Fruit fly (Drosophila melanogaster): ENCODE measurements around the gene tal-3A.

The tal-3A gene

DNA sequence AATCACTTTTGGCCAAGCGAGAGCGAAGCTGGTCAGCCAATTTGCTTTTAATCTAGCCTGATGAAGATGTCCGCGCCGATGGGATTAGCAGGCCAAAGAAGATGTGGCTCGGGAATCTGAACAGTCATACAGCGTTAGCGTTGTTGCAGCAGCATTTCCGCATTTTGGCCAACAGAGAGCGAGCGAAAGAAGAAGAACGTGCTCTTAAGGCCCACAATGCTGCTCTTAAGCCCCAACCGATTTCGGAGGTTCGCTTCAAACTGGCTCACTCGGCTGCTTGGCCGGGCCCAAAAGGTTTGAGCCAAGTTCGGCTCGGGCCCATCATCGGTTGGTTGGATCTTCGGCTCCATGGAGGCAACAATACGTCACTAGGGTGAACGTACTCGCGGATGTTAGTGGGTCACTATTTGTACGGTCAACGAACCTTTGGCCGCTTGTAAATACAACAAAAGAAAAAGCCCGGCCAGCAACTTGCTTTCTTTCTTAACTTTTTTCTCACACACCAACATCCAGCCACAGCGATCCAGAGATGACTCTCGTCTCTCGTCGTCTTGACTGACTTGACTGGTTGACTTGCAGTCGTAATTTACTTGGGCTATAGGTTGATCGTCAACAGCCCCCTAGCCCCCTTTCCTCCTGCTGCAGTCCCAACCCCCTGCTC is 23.2 kb upstream of the tal-3A start (continued):
- no peak for TF ChIP-seq CG6272 (GFP tag; IDR thresholded peaks at IDR 0.05)
- no peak for TF ChIP-seq schlank (tag; optimal IDR thresholded peaks at IDR 0.05)
- TF ChIP-seq dmrt99B (tag; optimal IDR thresholded peaks at IDR 0.05): no peak
- TF ChIP-seq bab2 (GFP tag; optimal IDR thresholded peaks at IDR 0.05): no peak
- TF ChIP-seq ac (GFP tag; optimal IDR thresholded peaks at IDR 0.05): no peak
- no peak for TF ChIP-seq slbo (GFP tag; IDR thresholded peaks at IDR 0.05)
- TF ChIP-seq CG1603 (tag; optimal IDR thresholded peaks at IDR 0.05): no peak
- peak; percentile 63 for TF ChIP-seq Med (GFP tag)
- no peak for TF ChIP-seq Nf-YB (GFP tag; optimal IDR thresholded peaks at IDR 0.05)
- TF ChIP-seq Meics (GFP tag; optimal IDR thresholded peaks at IDR 0.05): no peak
- peak; percentile 59; the same call in 1 of the 3 replicates for TF ChIP-seq z (GFP tag; IDR thresholded peaks at IDR 0.05)
- no peak for TF ChIP-seq wek (GFP tag; optimal IDR thresholded peaks at IDR 0.05)
- no peak for TF ChIP-seq CG12071 (GFP tag; optimal IDR thresholded peaks at IDR 0.05)
- TF ChIP-seq CG18262 (tag; optimal IDR thresholded peaks at IDR 0.05): no peak
- no peak for TF ChIP-seq CG4707 (GFP tag; optimal IDR thresholded peaks at IDR 0.05)
- no peak for TF ChIP-seq Fer2 (tag; optimal IDR thresholded peaks at IDR 0.05)
- TF ChIP-seq abd-A (tag; optimal IDR thresholded peaks at IDR 0.05): no peak
- TF ChIP-seq tgo (GFP tag; IDR thresholded peaks at IDR 0.05): no peak
- no peak for TF ChIP-seq CG31365 (tag; optimal IDR thresholded peaks at IDR 0.05)
- no peak for TF ChIP-seq da (GFP tag; optimal IDR thresholded peaks at IDR 0.05)
- no peak for TF ChIP-seq pzg (GFP tag; optimal IDR thresholded peaks at IDR 0.05)
- peak; percentile 72; the same call in 1 of the 2 replicates for TF ChIP-seq crol (GFP tag; IDR thresholded peaks at IDR 0.05)
- TF ChIP-seq Deaf1 (tag; optimal IDR thresholded peaks at IDR 0.05): peak; percentile 72
- no peak for TF ChIP-seq CG8359 (GFP tag; optimal IDR thresholded peaks at IDR 0.05; ENCODE audit: borderline replicate concordance)
- TF ChIP-seq MTF-1 (GFP tag; optimal IDR thresholded peaks at IDR 0.05; ENCODE audit: borderline replicate concordance): no peak
- no peak for TF ChIP-seq CG8924 (tag; optimal IDR thresholded peaks at IDR 0.05)
- no peak for TF ChIP-seq CG11723 (GFP tag; optimal IDR thresholded peaks at IDR 0.05)
- peak in 1 of 2 experiments; percentile 69 for TF ChIP-seq Eip74EF (GFP tag; optimal IDR thresholded peaks at IDR 0.05)
- no peak for TF ChIP-seq wor (GFP tag; IDR thresholded peaks at IDR 0.05)
- no peak for TF ChIP-seq CG32772 (GFP tag; IDR thresholded peaks at IDR 0.05)
- TF ChIP-seq E2f2 (GFP tag; IDR thresholded peaks at IDR 0.05): no peak
- no peak for TF ChIP-seq CG1792 (GFP tag; optimal IDR thresholded peaks at IDR 0.05)
- no peak for TF ChIP-seq CG10979 (tag; optimal IDR thresholded peaks at IDR 0.05)
- TF ChIP-seq fd102C (GFP tag; optimal IDR thresholded peaks at IDR 0.05): no peak
- no peak for TF ChIP-seq CG7271 (tag; optimal IDR thresholded peaks at IDR 0.05)
- peak; percentile 74 for TF ChIP-seq pros (GFP tag; optimal IDR thresholded peaks at IDR 0.05)
- TF ChIP-seq Trl (optimal IDR thresholded peaks at IDR 0.05): peak; percentile 32 to 45
- no peak for TF ChIP-seq Trl (GFP tag; optimal IDR thresholded peaks at IDR 0.05)
- TF ChIP-seq ranshi (GFP tag; IDR thresholded peaks at IDR 0.05): no peak
- no peak for TF ChIP-seq CG14860 (GFP tag; IDR thresholded peaks at IDR 0.05; ENCODE audit: partially characterized antibody)
- TF ChIP-seq CG11504 (tag; optimal IDR thresholded peaks at IDR 0.05): no peak
- no peak for TF ChIP-seq CG12299 (tag; optimal IDR thresholded peaks at IDR 0.05)
- peak; percentile 36 for TF ChIP-seq CG17385 (GFP tag; optimal IDR thresholded peaks at IDR 0.05)

Data from whole organism, embryonic.